Worm (Caenorhabditis elegans) whole organism, L4 larva: Measurements from ENCODE around the gene stg-1.

Experiments
- D1046.2 ChIP-seq: fragments of 200-800 bp; sonication (Bioruptor generic); IDR thresholded peaks from 2 replicates; pipeline ENCODE4 v1.3.6; 2022; ENCODE audit warnings: missing genetic modification characterization, missing compliant biosample characterization
- F44E2.7 ChIP-seq: fragments of 200-800 bp; sonication (Bioruptor generic); IDR thresholded peaks from 2 replicates; pipeline ENCODE4 v2.1.2; 2022; ENCODE audit warnings: missing genetic modification characterization, missing compliant biosample characterization
- R02D3.7 ChIP-seq: fragments of 150-350 bp; sonication (generic microtip); optimal IDR thresholded peaks from 3 replicates; lab custom pipeline; 2014; ENCODE audit warnings: missing biosample characterization, missing genetic modification characterization
- T26A8.4 ChIP-seq: fragments of 200-800 bp; sonication (Bioruptor generic); IDR thresholded peaks from 2 replicates; pipeline ENCODE4 v1.3.6; 2022; ENCODE audit warnings: missing genetic modification characterization, missing compliant biosample characterization
- Y48G9A.11 ChIP-seq: fragments of 200-800 bp; sonication (Bioruptor generic); IDR thresholded peaks from 2 replicates; pipeline ENCODE4 v1.3.6; 2022; ENCODE audit warnings: missing genetic modification reagents, missing genetic modification characterization, missing compliant biosample characterization
- ZK337.2 ChIP-seq: fragments of 200-800 bp; sonication (Bioruptor generic); IDR thresholded peaks from 2 replicates; pipeline ENCODE4 v1.3.6; 2022; ENCODE audit warnings: missing genetic modification reagents, missing genetic modification characterization, missing compliant biosample characterization
- ZK546.5 ChIP-seq, 2 experiments: sonication (generic microtip); optimal IDR thresholded peaks; 2 replicates each; lab custom pipeline; 2017; ENCODE audit warnings: missing biosample characterization in 2 of 2, missing genetic modification characterization in 2 of 2
- aha-1 ChIP-seq: fragments of 150-350 bp; peaks from one replicate; lab custom pipeline; 2014; ENCODE audit warnings: missing biosample characterization, missing genetic modification characterization
- aly-2 ChIP-seq: sonication (generic microtip); optimal IDR thresholded peaks from 2 replicates; lab custom pipeline; 2018; ENCODE audit warnings: missing biosample characterization, missing genetic modification characterization
- ama-1 ChIP-seq: fragments of 150-350 bp; optimal IDR thresholded peaks from 2 replicates; lab custom pipeline; 2014; ENCODE audit warnings: inconsistent platforms, mixed read lengths
- ceh-32 ChIP-seq: sonication (generic microtip); optimal IDR thresholded peaks from 2 replicates; lab custom pipeline; 2016; ENCODE audit warnings: mild to moderate bottlenecking, missing genetic modification characterization, missing compliant biosample characterization; ENCODE audit not compliant: poor library complexity
- ceh-44 ChIP-seq: fragments of 200-800 bp; sonication (Bioruptor generic); IDR thresholded peaks from 2 replicates; pipeline ENCODE4 v1.3.6; 2022; ENCODE audit warnings: missing genetic modification reagents, missing genetic modification characterization, missing compliant biosample characterization
- cey-2 ChIP-seq: sonication (generic microtip); optimal IDR thresholded peaks from 3 replicates; lab custom pipeline; 2017; ENCODE audit warnings: missing genetic modification characterization, mild to moderate bottlenecking, missing compliant biosample characterization, antibody characterized with exemption, borderline replicate concordance; ENCODE audit not compliant: insufficient read depth
- daf-12 ChIP-seq: fragments of 150-350 bp; optimal IDR thresholded peaks from 2 replicates; lab custom pipeline; 2014; ENCODE audit warnings: missing biosample characterization, missing genetic modification reagents, missing genetic modification characterization
- dmd-8 ChIP-seq: fragments of 200-800 bp; sonication (Bioruptor generic); IDR thresholded peaks from 2 replicates; pipeline ENCODE4 v1.3.6; 2022; ENCODE audit warnings: missing genetic modification characterization, missing compliant biosample characterization
- dmd-9 ChIP-seq: fragments of 200-800 bp; sonication (Bioruptor generic); IDR thresholded peaks from 2 replicates; pipeline ENCODE4 v1.3.6; 2022; ENCODE audit warnings: missing genetic modification reagents, missing genetic modification characterization, missing compliant biosample characterization
- dve-1 ChIP-seq: sonication (generic microtip); optimal IDR thresholded peaks from 2 replicates; lab custom pipeline; 2017; ENCODE audit warnings: antibody characterized with exemption, mild to moderate bottlenecking, missing genetic modification characterization, missing compliant biosample characterization; ENCODE audit not compliant: insufficient read depth
- egl-43 ChIP-seq: fragments of 200-800 bp; sonication (Bioruptor generic); IDR thresholded peaks from 2 replicates; pipeline ENCODE4 v1.3.6; 2022; ENCODE audit warnings: missing genetic modification reagents, missing genetic modification characterization, missing compliant biosample characterization
- gei-8 ChIP-seq: fragments of 200-800 bp; sonication (Bioruptor generic); optimal IDR thresholded peaks from 2 replicates; lab custom pipeline; 2018; ENCODE audit warnings: mild to moderate bottlenecking, missing genetic modification characterization, missing compliant biosample characterization
- hif-1 ChIP-seq, 2 experiments: sonication (generic microtip); optimal IDR thresholded peaks; 2 replicates each; lab custom pipeline; 2016 to 2017; ENCODE audit warnings: missing compliant biosample characterization in 2 of 2, missing genetic modification characterization in 2 of 2, missing genetic modification reagents in 2 of 2, missing genotype in 2 of 2, mild to moderate bottlenecking in 1 of 2
- hlh-11 ChIP-seq: fragments of 200-800 bp; sonication (Bioruptor generic); optimal IDR thresholded peaks from 2 replicates; lab custom pipeline; 2018; ENCODE audit warnings: mild to moderate bottlenecking, missing genetic modification characterization, missing compliant biosample characterization
- jun-1 ChIP-seq: fragments of 150-350 bp; optimal IDR thresholded peaks from 2 replicates; lab custom pipeline; 2014; ENCODE audit warnings: missing biosample characterization, missing genetic modification reagents, missing genetic modification characterization
- lim-7 ChIP-seq: fragments of 200-800 bp; sonication (Bioruptor generic); IDR thresholded peaks from 2 replicates; pipeline ENCODE4 v1.3.6; 2022; ENCODE audit warnings: missing genetic modification characterization, missing compliant biosample characterization
- lin-13 ChIP-seq: fragments of 150-350 bp; optimal IDR thresholded peaks from 2 replicates; lab custom pipeline; 2014; ENCODE audit warnings: missing biosample characterization, missing genetic modification reagents, missing genetic modification characterization
- lin-15B ChIP-seq: fragments of 150-350 bp; sonication (generic microtip); optimal IDR thresholded peaks from 3 replicates; lab custom pipeline; 2014; ENCODE audit warnings: missing biosample characterization, missing genetic modification characterization
- lin-29 ChIP-seq: fragments of 200-800 bp; sonication (Bioruptor generic); IDR thresholded peaks from 2 replicates; pipeline ENCODE4 v1.3.6; 2022; ENCODE audit warnings: missing genetic modification reagents, missing genetic modification characterization, missing compliant biosample characterization
- madf-5 ChIP-seq, 2 experiments: fragments of 200-800 bp; sonication (Bioruptor generic); IDR thresholded peaks; 2 replicates each; pipeline ENCODE4 v1.3.6; 2022; ENCODE audit warnings: missing compliant biosample characterization in 2 of 2, missing genetic modification characterization in 2 of 2
- mdl-1 ChIP-seq, 2 experiments: fragments of 150-350 bp in 1 of 2; sonication (generic microtip) in 1 of 2; optimal IDR thresholded peaks; 2 replicates each; lab custom pipeline; 2014 to 2017; ENCODE audit warnings: missing biosample characterization in 2 of 2, missing genetic modification characterization in 2 of 2
- mdt-29 ChIP-seq: fragments of 200-800 bp; sonication (Bioruptor generic); IDR thresholded peaks from 2 replicates; pipeline ENCODE4 v1.3.6; 2022; ENCODE audit warnings: missing genetic modification reagents, missing genetic modification characterization, missing compliant biosample characterization
- mxl-2 ChIP-seq: fragments of 200-800 bp; sonication (Bioruptor generic); conservative IDR thresholded peaks from 2 replicates; pipeline ENCODE4 v1.3.6; 2022; ENCODE audit warnings: missing genetic modification reagents, missing genetic modification characterization, missing compliant biosample characterization
- nhr-102 ChIP-seq: sonication (generic microtip); optimal IDR thresholded peaks from 2 replicates; lab custom pipeline; 2016; ENCODE audit warnings: mild to moderate bottlenecking, missing genetic modification characterization, moderate library complexity, missing compliant biosample characterization
- nhr-237 ChIP-seq: sonication (generic microtip); optimal IDR thresholded peaks from 2 replicates; lab custom pipeline; 2017; ENCODE audit warnings: missing biosample characterization, missing genetic modification characterization
- nhr-25 ChIP-seq: sonication (generic microtip); optimal IDR thresholded peaks from 2 replicates; lab custom pipeline; 2017; ENCODE audit warnings: missing genetic modification characterization, mild to moderate bottlenecking, missing compliant biosample characterization, antibody characterized with exemption, moderate library complexity, borderline replicate concordance; ENCODE audit not compliant: insufficient read depth
- nhr-41 ChIP-seq: fragments of 200-800 bp; sonication (Bioruptor generic); IDR thresholded peaks from 2 replicates; pipeline ENCODE4 v1.3.6; 2022; ENCODE audit warnings: missing genetic modification reagents, missing genetic modification characterization, missing compliant biosample characterization
- nhr-42 ChIP-seq: fragments of 200-800 bp; sonication (Bioruptor generic); IDR thresholded peaks from 2 replicates; pipeline ENCODE4 v1.3.6; 2022; ENCODE audit warnings: missing genetic modification characterization, missing compliant biosample characterization
- nhr-48 ChIP-seq: sonication (generic microtip); optimal IDR thresholded peaks from 2 replicates; lab custom pipeline; 2016; ENCODE audit warnings: mild to moderate bottlenecking, missing genetic modification characterization, missing compliant biosample characterization
- nhr-76 ChIP-seq: fragments of 150-350 bp; optimal IDR thresholded peaks from 2 replicates; lab custom pipeline; 2014; ENCODE audit warnings: missing biosample characterization, missing genetic modification characterization
- nhr-77 ChIP-seq: fragments of 150-350 bp; optimal IDR thresholded peaks from 2 replicates; lab custom pipeline; 2014; ENCODE audit warnings: missing biosample characterization, missing genetic modification characterization
- php-3 ChIP-seq: fragments of 200-800 bp; sonication (Bioruptor generic); IDR thresholded peaks from 2 replicates; pipeline ENCODE4 v1.3.6; 2022; ENCODE audit warnings: missing genetic modification reagents, missing genetic modification characterization, missing compliant biosample characterization
- pqm-1 ChIP-seq: sonication (generic microtip); optimal IDR thresholded peaks from 2 replicates; lab custom pipeline; 2017; ENCODE audit warnings: missing biosample characterization, missing genetic modification characterization
- saeg-2 ChIP-seq: fragments of 200-800 bp; sonication (Bioruptor generic); IDR thresholded peaks from 2 replicates; pipeline ENCODE4 v1.3.6; 2022; ENCODE audit warnings: missing genetic modification reagents, missing genetic modification characterization, missing compliant biosample characterization
- snpc-4 ChIP-seq: fragments of 150-350 bp; optimal IDR thresholded peaks from 2 replicates; lab custom pipeline; 2014; ENCODE audit warnings: missing biosample characterization, missing genetic modification characterization
- spr-1 ChIP-seq: sonication (generic microtip); optimal IDR thresholded peaks from 2 replicates; lab custom pipeline; 2016; ENCODE audit warnings: mild to moderate bottlenecking, missing genetic modification characterization, missing compliant biosample characterization
- tra-1 ChIP-seq: fragments of 200-800 bp; sonication (Bioruptor generic); IDR thresholded peaks from 2 replicates; pipeline ENCODE4 v1.3.6; 2022; ENCODE audit warnings: missing genetic modification reagents, missing genetic modification characterization, missing compliant biosample characterization
- unc-130 ChIP-seq: sonication (generic microtip); optimal IDR thresholded peaks from 2 replicates; lab custom pipeline; 2016; ENCODE audit warnings: missing genetic modification reagents, missing genetic modification characterization, missing compliant biosample characterization
- unc-39 ChIP-seq: sonication (generic microtip); optimal IDR thresholded peaks from 2 replicates; lab custom pipeline; 2017; ENCODE audit warnings: missing biosample characterization, missing genetic modification characterization
- unc-62 ChIP-seq, 3 experiments: fragments of 150-350 bp in 1 of 3; sonication (generic microtip); optimal IDR thresholded peaks in 2 of 3; peaks in 1 of 3; 1 replicate in 1 of 3; 2 replicates in 2 of 3; lab custom pipeline; 2014 to 2017; ENCODE audit warnings: missing biosample characterization in 3 of 3, missing genetic modification characterization in 3 of 3, missing genetic modification reagents in 3 of 3, missing genotype in 1 of 3
- zag-1 ChIP-seq: fragments of 150-350 bp; optimal IDR thresholded peaks from 2 replicates; lab custom pipeline; 2014; ENCODE audit warnings: missing biosample characterization, missing genetic modification characterization
- zfp-2 ChIP-seq: sonication (generic microtip); optimal IDR thresholded peaks from 2 replicates; lab custom pipeline; 2016; ENCODE audit warnings: mild to moderate bottlenecking, missing genetic modification characterization, missing compliant biosample characterization
- zfp-3 ChIP-seq: fragments of 200-800 bp; sonication (Bioruptor generic); conservative IDR thresholded peaks from 2 replicates; pipeline ENCODE4 v1.3.6; 2022; ENCODE audit warnings: missing genetic modification reagents, missing genetic modification characterization, missing compliant biosample characterization
- ztf-11 ChIP-seq: fragments of 150-350 bp; optimal IDR thresholded peaks from 2 replicates; lab custom pipeline; 2014; ENCODE audit warnings: missing biosample characterization, missing genetic modification characterization
- ztf-7 ChIP-seq: fragments of 150-350 bp; optimal IDR thresholded peaks from 2 replicates; lab custom pipeline; 2014; ENCODE audit warnings: missing biosample characterization, missing genetic modification characterization

Gene stg-1

ce11 chrII:10016013-10016412 is 44.4 kb downstream of the stg-1 start, which contains the start of gene lec-2 (continued):
- TF ChIP-seq hlh-11 (tag; lab: Kevin White, UChicago) (peak; percentile 55), zag-1 (tag; lab: Kevin White, UChicago) (no peak), nhr-42 (no peak), jun-1 (tag; lab: Kevin White, UChicago) (no peak), aha-1 (tag; lab: Kevin White, UChicago) (peak; percentile 84), aly-2 (tag; lab: Kevin White, UChicago) (no peak), ZK546.5 (tag; optimal IDR thresholded peaks at IDR 0.05; lab: Kevin White, UChicago) (no peak), ceh-32 (tag; lab: Kevin White, UChicago) (no peak), dmd-9 (GFP tag; lab: Robert Waterston, UW) (no peak), saeg-2 (GFP tag; lab: Robert Waterston, UW) (no peak), daf-12 (tag; lab: Kevin White, UChicago) (no peak), T26A8.4 (GFP tag; lab: Robert Waterston, UW) (no peak), mxl-2 (GFP tag; lab: Robert Waterston, UW) (no peak), php-3 (0 out of 2 replicates have a peak, but pooled peaks have one; percentile 22), ztf-7 (tag; lab: Kevin White, UChicago) (no peak), nhr-102 (tag; lab: Kevin White, UChicago) (no peak), F44E2.7 (GFP tag; lab: Robert Waterston, UW) (no peak), lin-29 (GFP tag; lab: Robert Waterston, UW) (no peak), unc-130 (no peak), madf-5 (GFP tag; IDR thresholded peaks at IDR 0.05; lab: Robert Waterston, UW) (no peak), cey-2 (tag; lab: Kevin White, UChicago) (no peak), ZK337.2 (GFP tag; lab: Robert Waterston, UW) (no peak), nhr-25 (tag; lab: Kevin White, UChicago) (no peak), nhr-48 (tag; lab: Kevin White, UChicago) (peak; percentile 41), unc-39 (tag; lab: Kevin White, UChicago) (no peak), lim-7 (no peak), tra-1 (GFP tag; lab: Robert Waterston, UW) (0 out of 2 replicates have a peak, but pooled peaks have one; percentile 43), lin-13 (no peak), lin-15B (tag; lab: Kevin White, UChicago) (no peak), snpc-4 (tag; lab: Kevin White, UChicago) (no peak), unc-62 (GFP tag; optimal IDR thresholded peaks at IDR 0.05 in 1 of 2; lab: Kevin White, UChicago) (no peak), unc-62 (tag; optimal IDR thresholded peaks at IDR 0.05; lab: Kevin White, UChicago) (no peak), ama-1 (lab: Kevin White, UChicago) (no peak), D1046.2 (GFP tag; lab: Robert Waterston, UW) (0 out of 2 replicates have a peak, but pooled peaks have one; percentile 14), nhr-77 (tag; lab: Kevin White, UChicago) (no peak), nhr-237 (tag; lab: Kevin White, UChicago) (no peak), zfp-2 (tag; lab: Kevin White, UChicago) (no peak), ceh-44 (GFP tag; lab: Robert Waterston, UW) (no peak), nhr-76 (tag; lab: Kevin White, UChicago) (no peak), hif-1 (tag; optimal IDR thresholded peaks at IDR 0.05; lab: Kevin White, UChicago) (no peak), dmd-8 (0 out of 2 replicates have a peak, but pooled peaks have one; percentile 21), egl-43 (GFP tag; lab: Robert Waterston, UW) (peak; percentile 54; the same call in 1 of the 2 replicates), dve-1 (tag; lab: Kevin White, UChicago) (peak; percentile 10), R02D3.7 (tag; lab: Kevin White, UChicago) (no peak), zfp-3 (GFP tag; lab: Robert Waterston, UW) (no peak), mdl-1 (tag; optimal IDR thresholded peaks at IDR 0.05; lab: Kevin White, UChicago) (peak; percentile 29 to 80), mdt-29 (GFP tag; lab: Robert Waterston, UW) (no peak), pqm-1 (tag; lab: Kevin White, UChicago) (no peak), spr-1 (no peak), Y48G9A.11 (GFP tag; lab: Robert Waterston, UW) (no peak), ztf-11 (tag; lab: Kevin White, UChicago) (no peak), gei-8 (GFP tag; lab: Kevin White, UChicago) (peak; percentile 65), nhr-41 (GFP tag; lab: Robert Waterston, UW) (no peak)
